Fruit fly (Drosophila melanogaster) whole organism, embryonic: Measurements from ENCODE around the gene ric8a.

ENCODE experiments used
- Ada2b ChIP-seq: fragments of 200-800 bp; sonication (Bioruptor generic); IDR thresholded peaks from 2 replicates; pipeline ENCODE4 v1.3.6; 2022; ENCODE audit warnings: missing biosample characterization, missing genetic modification characterization
- Atf6 ChIP-seq: fragments of 200-800 bp; sonication (Bioruptor generic); IDR thresholded peaks from 2 replicates; pipeline ENCODE4 v1.3.6; 2022; ENCODE audit warnings: missing biosample characterization, missing genetic modification characterization
- CG10959 ChIP-seq: fragments of 200-800 bp; sonication (Bioruptor generic); IDR thresholded peaks from 2 replicates; pipeline ENCODE4 v1.3.6; 2022; ENCODE audit warnings: missing biosample characterization, missing genetic modification characterization
- CG11456 ChIP-seq: fragments of 200-800 bp; sonication (Bioruptor generic); IDR thresholded peaks from 3 replicates; pipeline ENCODE4 v1.3.6; 2022; ENCODE audit warnings: missing biosample characterization, missing genetic modification characterization
- CG11504 ChIP-seq: fragments of 200-800 bp; sonication (Bioruptor generic); optimal IDR thresholded peaks from 3 replicates; lab custom pipeline; 2019; ENCODE audit warnings: missing biosample characterization, mild to moderate bottlenecking, missing genetic modification characterization, moderate library complexity
- CG13424 ChIP-seq: fragments of 200-800 bp; sonication (Bioruptor generic); optimal IDR thresholded peaks from 2 replicates; lab custom pipeline; 2019; ENCODE audit warnings: missing biosample characterization, mild to moderate bottlenecking, missing genetic modification characterization, moderate library complexity
- CG13775 ChIP-seq: fragments of 200-800 bp; sonication (Bioruptor generic); optimal IDR thresholded peaks from 3 replicates; lab custom pipeline; 2017; ENCODE audit warnings: missing biosample characterization, mild to moderate bottlenecking, missing genetic modification characterization
- CG13894 ChIP-seq: fragments of 200-800 bp; sonication (Bioruptor generic); optimal IDR thresholded peaks from 3 replicates; lab custom pipeline; 2018; ENCODE audit warnings: missing biosample characterization, mild to moderate bottlenecking, missing genetic modification characterization, moderate library complexity
- CG17912 ChIP-seq: fragments of 200-800 bp; sonication (Bioruptor generic); optimal IDR thresholded peaks from 2 replicates; lab custom pipeline; 2018; ENCODE audit warnings: missing biosample characterization, mild to moderate bottlenecking, missing genetic modification characterization
- CG18262 ChIP-seq: fragments of 200-800 bp; optimal IDR thresholded peaks from 3 replicates; lab custom pipeline; 2019; ENCODE audit warnings: missing biosample characterization, mild to moderate bottlenecking, missing genetic modification characterization, moderate library complexity
- CG2120 ChIP-seq: fragments of 200-800 bp; sonication (Bioruptor generic); optimal IDR thresholded peaks from 3 replicates; lab custom pipeline; 2016; ENCODE audit warnings: missing biosample characterization, missing genetic modification characterization
- CG2202 ChIP-seq: fragments of 200-800 bp; sonication (Bioruptor generic); optimal IDR thresholded peaks from 2 replicates; lab custom pipeline; 2018; ENCODE audit warnings: missing biosample characterization, mild to moderate bottlenecking, missing genetic modification characterization
- CG2678 ChIP-seq: fragments of 200-800 bp; sonication (Bioruptor generic); optimal IDR thresholded peaks from 3 replicates; lab custom pipeline; 2019; ENCODE audit warnings: missing biosample characterization, mild to moderate bottlenecking, missing genetic modification characterization, moderate library complexity
- CG3281 ChIP-seq: fragments of 200-800 bp; sonication (Bioruptor generic); optimal IDR thresholded peaks from 3 replicates; lab custom pipeline; 2017; ENCODE audit warnings: missing biosample characterization, mild to moderate bottlenecking, missing genetic modification characterization
- CG4730 ChIP-seq: fragments of 200-800 bp; sonication (Bioruptor generic); IDR thresholded peaks from 2 replicates; pipeline ENCODE4 v1.3.6; 2022; ENCODE audit warnings: missing biosample characterization, missing genetic modification characterization
- CG6791 ChIP-seq: fragments of 200-800 bp; sonication (Bioruptor generic); IDR thresholded peaks from 3 replicates; pipeline ENCODE4 v1.3.6; 2022; ENCODE audit warnings: missing biosample characterization, missing genetic modification characterization; ENCODE audit not compliant: partially characterized antibody
- CG7839 ChIP-seq: fragments of 200-800 bp; sonication (Bioruptor generic); optimal IDR thresholded peaks from 3 replicates; lab custom pipeline; 2018; ENCODE audit warnings: missing biosample characterization, mild to moderate bottlenecking, missing genetic modification characterization, moderate library complexity
- CG8478 ChIP-seq: fragments of >200 bp; optimal IDR thresholded peaks from 2 replicates; lab custom pipeline; 2018
- CG9215 ChIP-seq: fragments of 200-800 bp; sonication (Bioruptor generic); IDR thresholded peaks from 2 replicates; pipeline ENCODE4 v1.3.6; 2022; ENCODE audit warnings: missing biosample characterization, missing genetic modification characterization
- CG9876 ChIP-seq: fragments of 200-800 bp; sonication (Bioruptor generic); optimal IDR thresholded peaks from 2 replicates; lab custom pipeline; 2016; ENCODE audit warnings: missing biosample characterization, missing genetic modification characterization
- Dip3 ChIP-seq: fragments of 200-800 bp; sonication (Bioruptor generic); optimal IDR thresholded peaks from 3 replicates; lab custom pipeline; 2016; ENCODE audit warnings: missing biosample characterization, missing genetic modification characterization
- H2.0 ChIP-seq: fragments of 200-800 bp; sonication (Bioruptor generic); IDR thresholded peaks from 2 replicates; pipeline ENCODE4 v1.3.6; 2022; ENCODE audit warnings: missing biosample characterization, missing genetic modification characterization
- Hand ChIP-seq: fragments of 200-800 bp; sonication (Bioruptor generic); optimal IDR thresholded peaks from 2 replicates; lab custom pipeline; 2017; ENCODE audit warnings: mild to moderate bottlenecking, missing biosample characterization, missing genetic modification reagents, missing genetic modification characterization
- Kr ChIP-seq: fragments of 200-800 bp; sonication (Bioruptor generic); optimal IDR thresholded peaks from 2 replicates; lab custom pipeline; 2017; ENCODE audit warnings: missing biosample characterization, mild to moderate bottlenecking, missing genetic modification characterization
- Lim3 ChIP-seq: fragments of 200-800 bp; sonication (Bioruptor generic); IDR thresholded peaks from 2 replicates; pipeline ENCODE4 v1.3.6; 2022; ENCODE audit warnings: missing biosample characterization, missing genetic modification characterization
- Mes4 ChIP-seq: fragments of 200-800 bp; sonication (Bioruptor generic); optimal IDR thresholded peaks from 2 replicates; lab custom pipeline; 2016; ENCODE audit warnings: missing biosample characterization, missing genetic modification characterization
- NC2α ChIP-seq: fragments of 200-800 bp; sonication (Bioruptor generic); optimal IDR thresholded peaks from 2 replicates; lab custom pipeline; 2016; ENCODE audit warnings: missing biosample characterization, missing genetic modification characterization
- NFAT ChIP-seq: fragments of 200-800 bp; sonication (Bioruptor generic); IDR thresholded peaks from 2 replicates; pipeline ENCODE4 v1.3.6; 2022; ENCODE audit warnings: missing biosample characterization, missing genetic modification characterization
- Oaz ChIP-seq: fragments of 200-800 bp; sonication (Bioruptor generic); IDR thresholded peaks from 2 replicates; pipeline ENCODE4 v1.3.6; 2022; ENCODE audit warnings: missing biosample characterization, missing genetic modification characterization
- ara ChIP-seq: fragments of 200-800 bp; sonication (Bioruptor generic); IDR thresholded peaks from 2 replicates; pipeline ENCODE4 v1.3.6; 2022; ENCODE audit warnings: missing biosample characterization, missing genetic modification characterization
- ash1 ChIP-seq: fragments of 200-800 bp; sonication (Bioruptor generic); optimal IDR thresholded peaks from 2 replicates; lab custom pipeline; 2018; ENCODE audit warnings: missing biosample characterization, mild to moderate bottlenecking, missing genetic modification characterization
- cas ChIP-seq: fragments of 200-800 bp; sonication (Bioruptor generic); IDR thresholded peaks from 2 replicates; pipeline ENCODE4 v1.3.6; 2022; ENCODE audit warnings: missing biosample characterization, missing genetic modification characterization
- dmrt99B ChIP-seq: fragments of 200-800 bp; sonication (Bioruptor generic); optimal IDR thresholded peaks from 2 replicates; lab custom pipeline; 2018; ENCODE audit warnings: missing biosample characterization, mild to moderate bottlenecking, missing genetic modification characterization, moderate library complexity
- grau ChIP-seq: fragments of 200-800 bp; optimal IDR thresholded peaks from 3 replicates; lab custom pipeline; 2019; ENCODE audit warnings: missing biosample characterization, mild to moderate bottlenecking, missing genetic modification characterization, moderate library complexity
- her ChIP-seq: fragments of 200-800 bp; sonication (Bioruptor generic); optimal IDR thresholded peaks from 2 replicates; lab custom pipeline; 2016; ENCODE audit warnings: missing biosample characterization, missing genetic modification characterization
- lbe ChIP-seq: fragments of 200-800 bp; sonication (Bioruptor generic); optimal IDR thresholded peaks from 2 replicates; lab custom pipeline; 2016; ENCODE audit warnings: missing biosample characterization, mild to moderate bottlenecking, missing genetic modification characterization
- lilli ChIP-seq: fragments of 200-800 bp; sonication (Bioruptor generic); optimal IDR thresholded peaks from 3 replicates; lab custom pipeline; 2016; ENCODE audit warnings: missing biosample characterization, missing genetic modification characterization
- lmd ChIP-seq: fragments of 200-800 bp; sonication (Bioruptor generic); IDR thresholded peaks from 2 replicates; pipeline ENCODE4 v1.3.6; 2022; ENCODE audit warnings: missing biosample characterization, missing genetic modification characterization
- mam ChIP-seq: fragments of 200-800 bp; sonication (Bioruptor generic); optimal IDR thresholded peaks from 3 replicates; lab custom pipeline; 2016; ENCODE audit warnings: missing biosample characterization, missing genetic modification characterization
- oc ChIP-seq: fragments of 200-800 bp; sonication (Bioruptor generic); optimal IDR thresholded peaks from 2 replicates; lab custom pipeline; 2018; ENCODE audit warnings: missing biosample characterization, mild to moderate bottlenecking, missing genetic modification characterization, moderate library complexity
- pnt ChIP-seq: fragments of 200-800 bp; sonication (Bioruptor generic); optimal IDR thresholded peaks from 3 replicates; lab custom pipeline; 2016; ENCODE audit warnings: missing biosample characterization, missing genetic modification characterization
- row ChIP-seq: fragments of 200-800 bp; sonication (Bioruptor generic); IDR thresholded peaks from 3 replicates; pipeline ENCODE4 v1.3.6; 2022; ENCODE audit warnings: missing biosample characterization, missing genetic modification characterization
- seq ChIP-seq: fragments of 200-800 bp; sonication (Bioruptor generic); IDR thresholded peaks from 2 replicates; pipeline ENCODE4 v1.3.6; 2022; ENCODE audit warnings: missing biosample characterization, missing genetic modification characterization
- shn ChIP-seq: fragments of 200-800 bp; sonication (Bioruptor generic); optimal IDR thresholded peaks from 3 replicates; lab custom pipeline; 2016; ENCODE audit warnings: missing biosample characterization, missing genetic modification characterization
- slp2 ChIP-seq: fragments of 200-800 bp; sonication (Bioruptor generic); optimal IDR thresholded peaks from 2 replicates; lab custom pipeline; 2016; ENCODE audit warnings: missing biosample characterization, missing genetic modification characterization
- twi ChIP-seq: fragments of 200-800 bp; optimal IDR thresholded peaks from 2 replicates; lab custom pipeline; 2019; ENCODE audit warnings: missing biosample characterization, mild to moderate bottlenecking, missing genetic modification characterization, moderate library complexity
- unpg ChIP-seq: fragments of 200-800 bp; sonication (Bioruptor generic); optimal IDR thresholded peaks from 3 replicates; lab custom pipeline; 2018; ENCODE audit warnings: missing biosample characterization, mild to moderate bottlenecking, missing genetic modification characterization, moderate library complexity
- zen2 ChIP-seq: fragments of 200-800 bp; sonication (Bioruptor generic); IDR thresholded peaks from 3 replicates; pipeline ENCODE4 v1.3.6; 2022; ENCODE audit warnings: missing biosample characterization, missing genetic modification characterization; ENCODE audit not compliant: partially characterized antibody
- zf30C ChIP-seq: fragments of 200-800 bp; sonication (Bioruptor generic); optimal IDR thresholded peaks from 3 replicates; lab custom pipeline; 2018; ENCODE audit warnings: missing biosample characterization, mild to moderate bottlenecking, missing genetic modification characterization
- zfh1 ChIP-seq: fragments of 200-800 bp; sonication (Bioruptor generic); IDR thresholded peaks from 3 replicates; pipeline ENCODE4 v1.3.6; 2022; ENCODE audit warnings: missing biosample characterization, missing genetic modification characterization
- zfh2 ChIP-seq: fragments of 200-800 bp; sonication (Bioruptor generic); optimal IDR thresholded peaks from 2 replicates; lab custom pipeline; 2016; ENCODE audit warnings: missing biosample characterization, missing genetic modification characterization

ric8a gene

DNA sequence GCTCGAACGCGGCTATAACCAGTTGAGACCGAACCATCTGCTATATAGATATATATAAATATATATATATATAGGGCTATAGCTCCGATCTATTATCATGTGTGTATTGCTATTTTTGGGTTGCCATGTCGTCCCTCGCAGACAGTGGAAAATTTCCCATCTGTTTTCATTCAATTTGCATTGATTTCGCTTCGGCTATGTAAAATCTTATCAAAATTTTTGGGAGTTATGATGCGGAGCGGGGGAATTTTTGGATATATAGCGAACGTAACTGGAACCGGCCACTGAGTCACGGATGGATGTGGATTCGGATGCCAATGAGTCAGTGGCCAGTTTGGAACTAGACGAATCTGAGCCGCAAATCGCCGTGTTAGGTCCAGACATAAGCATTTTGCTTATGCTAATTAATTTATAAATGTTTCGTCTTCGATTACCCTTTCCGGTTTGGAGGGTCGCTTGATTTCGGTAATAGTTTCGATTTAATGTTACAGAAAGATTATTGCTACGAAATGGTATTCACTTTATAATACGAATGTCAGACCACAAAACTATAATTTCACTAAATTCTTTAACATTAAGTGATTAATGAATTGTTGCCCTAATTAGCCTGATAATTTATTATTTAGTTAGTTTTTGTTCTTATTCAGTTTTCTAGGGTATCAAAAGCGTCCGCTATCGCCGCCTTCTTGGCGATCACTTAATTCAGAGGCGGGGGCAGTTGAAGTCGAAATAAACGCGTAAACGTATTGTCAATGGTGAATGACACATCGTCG lies 41.9 kb downstream of the ric8a start (continued):
- TF ChIP-seq zfh2: peak; percentile 24
- TF ChIP-seq CG10959 (GFP tag; lab: Robert Waterston, UW): no peak
- TF ChIP-seq CG13775 (GFP tag; lab: Kevin White, UChicago): peak; percentile 11
- peak; percentile 51 for TF ChIP-seq CG11504 (tag; lab: Kevin White, UChicago)
- peak; percentile 0 for TF ChIP-seq shn
- TF ChIP-seq unpg (GFP tag; lab: Kevin White, UChicago): peak; percentile 2
- no peak for TF ChIP-seq Hand (GFP tag; lab: Kevin White, UChicago)
- no peak for TF ChIP-seq CG11456
- TF ChIP-seq CG2678 (tag; lab: Kevin White, UChicago): peak; percentile 40
- TF ChIP-seq CG18262: no peak
- no peak for TF ChIP-seq Oaz
- TF ChIP-seq ash1 (GFP tag; lab: Kevin White, UChicago): no peak
- no peak for TF ChIP-seq CG13424 (tag; lab: Kevin White, UChicago)
- TF ChIP-seq Mes4 (GFP tag; lab: Kevin White, UChicago): no peak
- TF ChIP-seq zf30C (GFP tag; lab: Kevin White, UChicago): no peak
- no peak for TF ChIP-seq Atf6 (GFP tag; lab: Robert Waterston, UW)
- TF ChIP-seq CG7839 (tag; lab: Kevin White, UChicago): peak; percentile 37
- TF ChIP-seq row: peak; percentile 34; the same call in 1 of the 3 replicates
- TF ChIP-seq oc (tag; lab: Kevin White, UChicago): no peak
- TF ChIP-seq H2.0 (GFP tag; lab: Robert Waterston, UW): no peak
- TF ChIP-seq lmd (GFP tag; lab: Robert Waterston, UW): no peak
- TF ChIP-seq CG6791 (GFP tag; lab: Robert Waterston, UW): no peak
- peak; percentile 59 for TF ChIP-seq CG2120 (GFP tag; lab: Kevin White, UChicago)
- no peak for TF ChIP-seq NC2α (GFP tag; lab: Kevin White, UChicago)
- TF ChIP-seq twi (tag; lab: Kevin White, UChicago): no peak
- TF ChIP-seq Kr (GFP tag; lab: Kevin White, UChicago): no peak
- TF ChIP-seq cas (GFP tag; lab: Robert Waterston, UW): no peak
- TF ChIP-seq lbe: no peak
- peak; percentile 43 for TF ChIP-seq grau (tag; lab: Kevin White, UChicago)
- no peak for TF ChIP-seq CG2202 (tag; lab: Kevin White, UChicago)
- TF ChIP-seq seq (GFP tag; lab: Robert Waterston, UW): no peak
- TF ChIP-seq Lim3: no peak
- no peak for TF ChIP-seq CG4730
- TF ChIP-seq CG13894 (tag; lab: Kevin White, UChicago): peak; percentile 89
- no peak for TF ChIP-seq zen2 (GFP tag; lab: Robert Waterston, UW)
- no peak for TF ChIP-seq CG17912 (GFP tag; lab: Kevin White, UChicago)
- TF ChIP-seq CG3281 (GFP tag; lab: Kevin White, UChicago): peak; percentile 24
- TF ChIP-seq mam (GFP tag; lab: Kevin White, UChicago): peak; percentile 22
- peak; percentile 13 for TF ChIP-seq dmrt99B (tag; lab: Kevin White, UChicago)
- peak; percentile 41; the same call in 1 of the 2 replicates for TF ChIP-seq CG9215 (GFP tag; lab: Robert Waterston, UW)
- TF ChIP-seq zfh1 (GFP tag; lab: Robert Waterston, UW): no peak
- TF ChIP-seq Dip3: peak; percentile 4
- TF ChIP-seq ara (GFP tag; lab: Robert Waterston, UW): no peak
- 0 out of 2 replicates have a peak, but pooled peaks have one; percentile 14 for TF ChIP-seq NFAT (GFP tag; lab: Robert Waterston, UW)
- no peak for TF ChIP-seq pnt (GFP tag; lab: Kevin White, UChicago)
- no peak for TF ChIP-seq CG9876
- TF ChIP-seq Ada2b (GFP tag; lab: Robert Waterston, UW): no peak
- TF ChIP-seq CG8478 (lab: Kevin White, UChicago): no peak
- no peak for TF ChIP-seq slp2 (GFP tag; lab: Kevin White, UChicago)
- peak; percentile 25 for TF ChIP-seq lilli (GFP tag; lab: Kevin White, UChicago)
- TF ChIP-seq her (GFP tag; lab: Kevin White, UChicago): no peak
